Worm (Caenorhabditis elegans): Measurements from ENCODE around the gene T25B9.6.

- TF ChIP-seq unc-130 (GFP tag; optimal IDR thresholded peaks at IDR 0.05): no peak
- TF ChIP-seq unc-62 (GFP tag; optimal IDR thresholded peaks at IDR 0.05 in 1 of 2): peak in 1 of 2 experiments; percentile 66
- TF ChIP-seq unc-62 (tag; optimal IDR thresholded peaks at IDR 0.05): no peak
- TF ChIP-seq mep-1 (tag; optimal IDR thresholded peaks at IDR 0.05): no peak
- TF ChIP-seq ZK337.2 (GFP tag; IDR thresholded peaks at IDR 0.05): no peak
- TF ChIP-seq aha-1 (tag): no peak
- no peak for TF ChIP-seq daf-12 (tag; optimal IDR thresholded peaks at IDR 0.05)
- TF ChIP-seq ztf-11 (tag; optimal IDR thresholded peaks at IDR 0.05): no peak
- TF ChIP-seq nhr-77 (tag; optimal IDR thresholded peaks at IDR 0.05): no peak
- TF ChIP-seq ceh-82 (tag; optimal IDR thresholded peaks at IDR 0.05): no peak
- TF ChIP-seq ceh-62 (tag; optimal IDR thresholded peaks at IDR 0.05): no peak
- TF ChIP-seq lsy-2 (tag; optimal IDR thresholded peaks at IDR 0.05): no peak
- no peak for TF ChIP-seq fos-1 (tag; optimal IDR thresholded peaks at IDR 0.05)
These were observed 19.1 kb downstream of the T25B9.6 start for ce11 chrIV:10777076-10777475.
